Worm (Caenorhabditis elegans) whole organism, young adult: Measurements from ENCODE around the gene ZK1067.3.

Source experiments
- B0261.1 ChIP-seq: sonication (generic microtip); optimal IDR thresholded peaks from 2 replicates; lab custom pipeline; 2016; ENCODE audit warnings: mild to moderate bottlenecking, missing genetic modification characterization, moderate library complexity, missing compliant biosample characterization
- C17E4.6 ChIP-seq: fragments of 200-800 bp; sonication (Bioruptor generic); IDR thresholded peaks from 2 replicates; pipeline ENCODE4 v1.3.6; 2022; ENCODE audit warnings: missing genetic modification reagents, missing genetic modification characterization, missing compliant biosample characterization
- D2030.7 ChIP-seq: fragments of 200-800 bp; sonication (Bioruptor generic); IDR thresholded peaks from 2 replicates; pipeline ENCODE4 v1.3.6; 2022; ENCODE audit warnings: missing genetic modification reagents, missing genetic modification characterization, missing compliant biosample characterization
- F37B4.10 ChIP-seq: fragments of 200-800 bp; sonication (Bioruptor generic); IDR thresholded peaks from 2 replicates; pipeline ENCODE4 v1.3.6; 2022; ENCODE audit warnings: missing genetic modification characterization, missing compliant biosample characterization
- F55B11.4 ChIP-seq: sonication (generic microtip); optimal IDR thresholded peaks from 2 replicates; lab custom pipeline; 2016; ENCODE audit warnings: missing compliant biosample characterization, missing genetic modification characterization, borderline replicate concordance; ENCODE audit not compliant: insufficient read depth
- T07F8.4 ChIP-seq: sonication (generic microtip); optimal IDR thresholded peaks from 2 replicates; lab custom pipeline; 2016; ENCODE audit warnings: mild to moderate bottlenecking, missing genetic modification characterization, moderate library complexity, missing compliant biosample characterization
- Y79H2A.3 ChIP-seq: fragments of 200-800 bp; sonication (Bioruptor generic); conservative IDR thresholded peaks from 2 replicates; pipeline ENCODE4 v1.3.6; 2022; ENCODE audit warnings: missing genetic modification reagents, missing genetic modification characterization, missing compliant biosample characterization
- ZK185.1 ChIP-seq: sonication (generic microtip); optimal IDR thresholded peaks from 2 replicates; lab custom pipeline; 2016; ENCODE audit warnings: mild to moderate bottlenecking, missing genetic modification characterization, missing compliant biosample characterization; ENCODE audit not compliant: poor library complexity, severe bottlenecking
- aptf-2 ChIP-seq: fragments of 200-800 bp; sonication (Bioruptor generic); conservative IDR thresholded peaks from 2 replicates; pipeline ENCODE4 v1.3.6; 2022; ENCODE audit warnings: missing genetic modification reagents, missing genetic modification characterization, missing compliant biosample characterization
- aptf-3 ChIP-seq: fragments of 200-800 bp; sonication (Bioruptor generic); IDR thresholded peaks from 2 replicates; pipeline ENCODE4 v1.3.6; 2022; ENCODE audit warnings: missing genetic modification characterization, missing compliant biosample characterization
- ccch-3 ChIP-seq: fragments of 200-800 bp; sonication (Bioruptor generic); optimal IDR thresholded peaks from 2 replicates; lab custom pipeline; 2018; ENCODE audit warnings: mild to moderate bottlenecking, missing genetic modification characterization, missing compliant biosample characterization
- cebp-2 ChIP-seq: fragments of 200-800 bp; sonication (Bioruptor generic); IDR thresholded peaks from 2 replicates; pipeline ENCODE4 v1.3.6; 2022; ENCODE audit warnings: missing genetic modification characterization, missing compliant biosample characterization
- ceh-100 ChIP-seq: fragments of 200-800 bp; sonication (Bioruptor generic); IDR thresholded peaks from 2 replicates; pipeline ENCODE4 v1.3.6; 2022; ENCODE audit warnings: missing genetic modification reagents, missing genetic modification characterization, missing compliant biosample characterization
- ceh-91 ChIP-seq: fragments of 200-800 bp; sonication (Bioruptor generic); IDR thresholded peaks from 2 replicates; pipeline ENCODE4 v1.3.6; 2022; ENCODE audit warnings: missing genetic modification reagents, missing genetic modification characterization, missing compliant biosample characterization
- die-1 ChIP-seq: sonication (generic microtip); optimal IDR thresholded peaks from 2 replicates; lab custom pipeline; 2016; ENCODE audit warnings: missing genotype, mild to moderate bottlenecking, missing genetic modification characterization, missing compliant biosample characterization
- dox-1 ChIP-seq: fragments of 200-800 bp; sonication (Bioruptor generic); IDR thresholded peaks from 2 replicates; pipeline ENCODE4 v1.3.6; 2022; ENCODE audit warnings: missing genetic modification reagents, missing genetic modification characterization, missing compliant biosample characterization
- dpl-1 ChIP-seq: fragments of 150-350 bp; optimal IDR thresholded peaks from 2 replicates; lab custom pipeline; 2014; ENCODE audit warnings: missing biosample characterization, missing genetic modification reagents, missing genetic modification characterization
- efl-1 ChIP-seq: fragments of 150-350 bp; optimal IDR thresholded peaks from 2 replicates; lab custom pipeline; 2014; ENCODE audit warnings: missing biosample characterization, missing genetic modification reagents, missing genetic modification characterization
- egl-18 ChIP-seq: fragments of 200-800 bp; sonication (Bioruptor generic); IDR thresholded peaks from 2 replicates; pipeline ENCODE4 v1.3.6; 2022; ENCODE audit warnings: missing genetic modification reagents, missing genetic modification characterization, missing compliant biosample characterization
- hmg-20 ChIP-seq: fragments of 200-800 bp; sonication (Bioruptor generic); IDR thresholded peaks from 2 replicates; pipeline ENCODE4 v1.3.6; 2022; ENCODE audit warnings: missing genetic modification reagents, missing genetic modification characterization, missing compliant biosample characterization
- lin-35 ChIP-seq, 3 experiments: fragments of 150-350 bp in 2 of 3; sonication (generic microtip) in 1 of 3; optimal IDR thresholded peaks; 2 replicates each; lab custom pipeline; 2014 to 2018; ENCODE audit warnings: missing biosample characterization in 3 of 3, missing genetic modification characterization in 3 of 3, missing genetic modification reagents in 3 of 3
- lir-1 ChIP-seq: fragments of 200-800 bp; sonication (Bioruptor generic); conservative IDR thresholded peaks from 2 replicates; pipeline ENCODE4 v1.3.6; 2022; ENCODE audit warnings: missing genetic modification reagents, missing genetic modification characterization, missing compliant biosample characterization
- lsl-1 ChIP-seq: fragments of 200-800 bp; sonication (Bioruptor generic); optimal IDR thresholded peaks from 2 replicates; lab custom pipeline; 2018; ENCODE audit warnings: mild to moderate bottlenecking, missing genetic modification characterization, moderate library complexity, missing compliant biosample characterization
- madf-10 ChIP-seq: sonication (generic microtip); optimal IDR thresholded peaks from 2 replicates; lab custom pipeline; 2016; ENCODE audit warnings: mild to moderate bottlenecking, missing genetic modification characterization, missing compliant biosample characterization
- mes-4 ChIP-seq: sonication (generic microtip); optimal IDR thresholded peaks from 2 replicates; lab custom pipeline; 2016; ENCODE audit warnings: missing genotype, missing genetic modification characterization, missing compliant biosample characterization
- mxl-1 ChIP-seq: sonication (generic microtip); optimal IDR thresholded peaks from 2 replicates; lab custom pipeline; 2016; ENCODE audit warnings: missing genetic modification characterization, missing compliant biosample characterization
- nfya-1 ChIP-seq: sonication (generic microtip); optimal IDR thresholded peaks from 2 replicates; lab custom pipeline; 2017; ENCODE audit warnings: antibody characterized with exemption, missing compliant biosample characterization, missing genetic modification characterization, borderline replicate concordance; ENCODE audit not compliant: insufficient read depth
- nhr-179 ChIP-seq: sonication (generic microtip); optimal IDR thresholded peaks from 2 replicates; lab custom pipeline; 2016; ENCODE audit warnings: mild to moderate bottlenecking, missing genetic modification characterization, missing compliant biosample characterization
- nhr-27 ChIP-seq: fragments of 200-800 bp; sonication (Bioruptor generic); optimal IDR thresholded peaks from 2 replicates; lab custom pipeline; 2018; ENCODE audit warnings: mild to moderate bottlenecking, missing genetic modification characterization, moderate library complexity, missing compliant biosample characterization
- pbrm-1 ChIP-seq: fragments of 200-800 bp; sonication (Bioruptor generic); IDR thresholded peaks from 2 replicates; pipeline ENCODE4 v1.3.6; 2022; ENCODE audit warnings: missing genetic modification reagents, missing genetic modification characterization, missing compliant biosample characterization
- rec-8 ChIP-seq, 2 experiments: sonication (generic microtip); optimal IDR thresholded peaks; 2 replicates each; lab custom pipeline; 2016; ENCODE audit warnings: mild to moderate bottlenecking in 2 of 2, missing genetic modification characterization in 2 of 2, missing genetic modification reagents in 2 of 2, missing genotype in 2 of 2, missing biosample characterization in 1 of 2, missing compliant biosample characterization in 1 of 2, moderate library complexity in 1 of 2
- rpc-1 ChIP-seq, 2 experiments: fragments of 150-350 bp in 1 of 2; sonication (generic microtip) in 1 of 2; optimal IDR thresholded peaks; 2 replicates each; lab custom pipeline; 2014 to 2018; ENCODE audit warnings: missing biosample characterization in 1 of 2, missing genetic modification characterization in 1 of 2, missing genetic modification reagents in 1 of 2, missing genotype in 1 of 2
- sea-2 ChIP-seq: fragments of 200-800 bp; sonication (Bioruptor generic); IDR thresholded peaks from 2 replicates; pipeline ENCODE4 v1.3.6; 2022; ENCODE audit warnings: missing genetic modification characterization, missing compliant biosample characterization
- snpc-1.1 ChIP-seq: sonication (generic microtip); optimal IDR thresholded peaks from 2 replicates; lab custom pipeline; 2017; ENCODE audit warnings: missing genetic modification characterization, mild to moderate bottlenecking, missing compliant biosample characterization, antibody characterized with exemption, moderate library complexity, missing genotype, missing genetic modification reagents; ENCODE audit not compliant: insufficient read depth
- snpc-1.3 ChIP-seq: sonication (generic microtip); optimal IDR thresholded peaks from 2 replicates; lab custom pipeline; 2017; ENCODE audit warnings: missing genetic modification characterization, mild to moderate bottlenecking, missing compliant biosample characterization, antibody characterized with exemption, moderate library complexity, missing genotype, missing genetic modification reagents; ENCODE audit not compliant: insufficient read depth
- somi-1 ChIP-seq: fragments of 200-800 bp; sonication (Bioruptor generic); optimal IDR thresholded peaks from 2 replicates; lab custom pipeline; 2018; ENCODE audit warnings: mild to moderate bottlenecking, missing genetic modification characterization, missing compliant biosample characterization
- tlf-1 ChIP-seq: fragments of 200-800 bp; sonication (Bioruptor generic); optimal IDR thresholded peaks from 2 replicates; lab custom pipeline; 2018; ENCODE audit warnings: mild to moderate bottlenecking, missing genetic modification characterization, missing compliant biosample characterization
- zfh-2 ChIP-seq: fragments of 200-800 bp; sonication (Bioruptor generic); conservative IDR thresholded peaks from 2 replicates; pipeline ENCODE4 v1.3.6; 2022; ENCODE audit warnings: missing genetic modification reagents, missing genetic modification characterization, missing compliant biosample characterization
- ztf-6 ChIP-seq: fragments of 200-800 bp; sonication (Bioruptor generic); IDR thresholded peaks from 2 replicates; pipeline ENCODE4 v1.3.6; 2022; ENCODE audit warnings: missing genetic modification reagents, missing genetic modification characterization, missing compliant biosample characterization

Gene ZK1067.3

ce11 chrII:9236283-9236682, 13.2 kb downstream of the ZK1067.3 start, which contains the start of gene T26C5.3:
T26C5.3 (plus strand) TSS chrII:9236583.
- no peak for TF ChIP-seq D2030.7
- TF ChIP-seq die-1 (tag; lab: Kevin White, UChicago) = no peak
- TF ChIP-seq, all 124 proteins: peak for 0

DNA sequence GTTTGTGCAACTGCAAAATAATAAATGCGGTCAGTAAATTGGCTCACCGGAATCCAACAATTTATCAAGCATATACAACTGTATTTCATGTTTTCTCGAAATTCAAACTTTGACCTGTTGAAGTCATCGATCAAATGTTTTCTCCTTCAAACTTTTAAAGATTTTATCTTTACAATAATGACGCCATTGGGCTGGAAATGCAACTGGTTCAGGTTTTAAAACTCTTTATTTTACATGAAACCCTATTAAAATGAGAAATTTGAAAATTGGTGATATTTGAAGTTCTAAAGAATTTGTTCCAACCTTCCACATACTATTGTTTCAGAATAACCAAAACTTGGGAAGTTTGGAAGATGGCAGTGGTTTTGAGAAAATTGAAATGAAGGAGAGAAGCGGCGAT, 13.9 kb downstream of the ZK1067.3 start:
- TF ChIP-seq ZK185.1 = no peak
- TF ChIP-seq rec-8 (tag; optimal IDR thresholded peaks at IDR 0.05; lab: Kevin White, UChicago) = no peak
- TF ChIP-seq lin-35 (GFP tag; optimal IDR thresholded peaks at IDR 0.05; lab: Kevin White, UChicago) = no peak
- no peak for TF ChIP-seq B0261.1
- TF ChIP-seq F55B11.4 (tag; lab: Kevin White, UChicago) = no peak
- TF ChIP-seq dox-1 = no peak
- TF ChIP-seq mes-4 (tag; lab: Kevin White, UChicago) = no peak
- TF ChIP-seq aptf-2 (GFP tag; lab: Robert Waterston, UW) = no peak
- TF ChIP-seq cebp-2 (GFP tag; lab: Robert Waterston, UW) = no peak
- no peak for TF ChIP-seq ccch-3

DNA sequence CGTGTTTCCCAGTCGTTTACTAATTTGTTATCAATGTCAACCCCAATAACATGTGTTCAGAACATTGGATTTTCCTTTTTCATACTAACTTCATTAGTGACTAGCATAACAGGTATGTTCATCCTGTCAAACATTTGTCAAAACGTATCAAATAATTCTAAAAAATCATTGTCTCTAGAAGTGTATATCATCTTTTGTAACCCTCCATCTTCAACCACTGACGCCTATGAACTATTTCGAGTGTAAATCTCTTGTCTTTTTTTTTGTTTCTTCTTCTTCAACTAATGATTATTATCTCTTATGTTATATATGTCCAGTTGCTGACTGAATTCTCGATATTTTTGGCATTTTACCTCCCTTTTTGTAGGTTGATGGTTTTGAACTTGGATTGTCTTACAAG, 14.7 kb downstream of the ZK1067.3 start:
- TF ChIP-seq aptf-3 (GFP tag; lab: Robert Waterston, UW) (no peak), ztf-6 (GFP tag; lab: Robert Waterston, UW) (no peak), nhr-179 (tag; lab: Kevin White, UChicago) (no peak), hmg-20 (GFP tag; lab: Robert Waterston, UW) (no peak), zfh-2 (GFP tag; lab: Robert Waterston, UW) (no peak), ceh-91 (GFP tag; lab: Robert Waterston, UW) (no peak), snpc-1.1 (tag; lab: Kevin White, UChicago) (no peak), dpl-1 (no peak), C17E4.6 (GFP tag; lab: Robert Waterston, UW) (no peak), snpc-1.3 (tag; lab: Kevin White, UChicago) (no peak), ceh-100 (GFP tag; lab: Robert Waterston, UW) (no peak), lsl-1 (GFP tag; lab: Kevin White, UChicago) (no peak), rpc-1 (optimal IDR thresholded peaks at IDR 0.05; lab: Kevin White, UChicago) (no peak), rpc-1 (tag; optimal IDR thresholded peaks at IDR 0.05; lab: Kevin White, UChicago) (no peak), rec-8 (tag; optimal IDR thresholded peaks at IDR 0.05; lab: Kevin White, UChicago) (no peak), nhr-27 (no peak), tlf-1 (no peak), F37B4.10 (GFP tag; lab: Robert Waterston, UW) (no peak), efl-1 (no peak)

DNA sequence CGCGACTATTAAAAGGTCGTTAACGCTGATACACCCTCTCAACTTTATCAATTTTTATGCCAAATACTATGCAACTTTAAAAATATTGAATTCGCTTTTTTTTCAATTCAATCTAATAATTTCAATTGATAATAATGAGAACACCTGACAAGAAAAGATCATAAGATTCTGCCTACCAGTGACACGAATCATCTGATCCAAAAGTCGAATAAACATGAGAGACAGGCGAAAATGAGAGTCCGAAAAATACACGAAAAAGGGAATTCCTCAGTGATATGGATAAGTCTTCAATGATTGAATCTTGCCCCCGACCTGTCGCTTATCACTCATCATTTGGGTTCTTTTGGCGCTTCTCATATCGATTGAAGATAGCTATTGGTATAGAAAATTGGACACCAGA, 18.5 kb downstream of the ZK1067.3 start:
- TF ChIP-seq D2030.7 = no peak
- no peak for TF ChIP-seq sea-2 (GFP tag; lab: Robert Waterston, UW)
- no peak for TF ChIP-seq zfh-2 (GFP tag; lab: Robert Waterston, UW)
- TF ChIP-seq Y79H2A.3 (GFP tag; lab: Robert Waterston, UW) = no peak
- no peak for TF ChIP-seq madf-10 (tag; lab: Kevin White, UChicago)
- no peak for TF ChIP-seq egl-18 (GFP tag; lab: Robert Waterston, UW)
- no peak for TF ChIP-seq C17E4.6 (GFP tag; lab: Robert Waterston, UW)
- no peak for TF ChIP-seq T07F8.4
- no peak for TF ChIP-seq somi-1
- TF ChIP-seq pbrm-1 (GFP tag; lab: Robert Waterston, UW) = no peak
- no peak for TF ChIP-seq nfya-1 (tag; lab: Kevin White, UChicago)
- no peak for TF ChIP-seq mxl-1 (tag; lab: Kevin White, UChicago)
- no peak for TF ChIP-seq lir-1 (GFP tag; lab: Robert Waterston, UW)
- TF ChIP-seq, all 124 proteins: peak for 0
